Worm (Caenorhabditis elegans): ENCODE data around the gene K08E4.7.

DNA sequence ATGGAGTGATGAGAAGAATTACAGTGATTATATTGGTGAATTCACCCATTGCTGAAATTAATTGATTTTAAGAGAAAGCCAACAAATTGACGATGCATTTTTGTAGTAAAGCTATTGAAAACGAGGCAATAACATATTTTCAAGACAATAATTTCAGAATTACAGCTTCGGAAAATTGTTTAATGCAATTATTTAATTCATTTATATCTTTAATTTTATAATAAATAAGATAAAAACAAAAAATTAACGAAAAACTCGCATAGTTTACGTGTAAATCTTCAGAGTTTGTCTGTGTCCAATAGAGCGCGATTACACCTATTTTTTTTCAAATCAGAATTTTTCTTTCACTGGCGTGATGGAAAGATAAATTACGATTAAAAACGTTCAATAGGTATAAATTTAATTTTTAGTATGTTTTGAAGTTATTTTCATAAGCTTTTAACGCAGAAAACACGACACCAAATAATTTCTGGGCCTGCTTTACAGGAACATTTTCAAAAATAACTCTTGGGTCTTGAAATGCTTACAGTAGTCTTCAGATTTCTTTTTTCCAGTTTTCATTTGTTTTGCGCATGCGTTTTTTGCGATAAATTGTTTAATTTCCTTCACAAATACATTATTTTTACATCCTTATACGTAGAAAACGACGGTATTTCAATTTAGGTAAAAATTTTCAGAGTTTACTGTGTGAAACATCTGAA is 2.7 kb downstream of the K08E4.7 start, which contains the start of gene tmed-1:
- TF ChIP-seq lin-13 (tag; optimal IDR thresholded peaks at IDR 0.05): no peak
- no peak for TF ChIP-seq elt-3 (tag; optimal IDR thresholded peaks at IDR 0.05)
- TF ChIP-seq mep-1 (tag; optimal IDR thresholded peaks at IDR 0.05): no peak
- TF ChIP-seq nhr-237 (tag; optimal IDR thresholded peaks at IDR 0.05): no peak
- TF ChIP-seq ztf-11 (tag; optimal IDR thresholded peaks at IDR 0.05): no peak
- TF ChIP-seq nhr-28 (tag; optimal IDR thresholded peaks at IDR 0.05): no peak
- no peak for TF ChIP-seq pha-4 (tag; optimal IDR thresholded peaks at IDR 0.05)
- no peak for TF ChIP-seq snpc-4 (tag; optimal IDR thresholded peaks at IDR 0.05)
- no peak for TF ChIP-seq sptf-1 (tag; optimal IDR thresholded peaks at IDR 0.05)
- TF ChIP-seq lsy-2 (tag; optimal IDR thresholded peaks at IDR 0.05): no peak
- no peak for TF ChIP-seq mab-5 (tag; optimal IDR thresholded peaks at IDR 0.05)
- no peak for TF ChIP-seq sem-2 (GFP tag; optimal IDR thresholded peaks at IDR 0.05)
- no peak for TF ChIP-seq ceh-39 (tag; optimal IDR thresholded peaks at IDR 0.05)
